Worm (Caenorhabditis elegans): ENCODE results near the gene Y62H9A.8.

Gene Y62H9A.8

DNA sequence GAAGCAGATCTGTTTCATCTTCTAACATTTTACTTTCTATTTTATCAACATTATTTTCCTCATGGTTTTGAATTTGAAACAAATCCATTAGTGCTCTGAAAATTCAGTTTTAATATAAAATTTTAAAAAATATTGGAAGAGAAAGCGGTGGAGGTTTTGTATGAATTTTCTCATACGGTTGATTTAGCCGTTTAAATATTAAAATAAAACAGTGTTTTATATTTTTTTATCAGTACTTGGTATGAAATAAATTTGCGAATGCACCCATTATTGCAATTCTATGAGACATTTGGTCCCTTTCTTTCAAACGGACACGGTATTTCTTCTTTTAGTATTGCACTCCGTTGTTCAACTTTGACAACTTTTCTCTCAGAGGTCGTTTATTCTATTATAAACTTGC lies 39.3 kb upstream of the Y62H9A.8 start, which contains the start of gene dot-1.4:
Gene dot-1.4, minus strand, starts transcription at position 101 of the 400 bp plus-strand sequence.
- TF ChIP-seq pes-1 (GFP tag; IDR thresholded peaks at IDR 0.05) (no peak), scrt-1 (GFP tag; IDR thresholded peaks at IDR 0.05) (no peak)

DNA sequence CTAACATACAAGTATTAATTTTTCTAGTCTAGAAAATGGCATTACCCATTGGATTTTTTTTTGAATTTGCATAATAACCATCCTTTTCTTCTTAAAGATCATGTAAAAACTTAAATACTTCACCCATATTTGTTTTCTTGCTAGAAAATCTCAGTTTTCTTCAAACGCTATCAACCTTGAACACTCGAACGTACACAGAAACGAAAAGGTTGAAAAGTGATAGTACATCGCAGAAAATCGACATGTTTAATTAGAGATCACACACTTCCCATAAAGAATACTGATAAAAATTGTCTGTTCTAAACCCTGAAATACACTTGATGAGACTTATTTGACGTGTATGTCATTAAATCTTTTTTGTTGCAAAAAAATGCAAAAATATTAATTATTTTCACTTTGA lies 35.4 kb upstream of the Y62H9A.8 start, which contains the start of gene F55G7.4:
Gene F55G7.4, plus strand, starts transcription at position 301 of the 400 bp plus-strand sequence.
- TF ChIP-seq tbx-37 (GFP tag; conservative IDR thresholded peaks at IDR 0.05): no peak
- no peak for TF ChIP-seq tra-4 (tag; optimal IDR thresholded peaks at IDR 0.05)
- TF ChIP-seq hnd-1 (tag; optimal IDR thresholded peaks at IDR 0.05): no peak
- TF ChIP-seq scrt-1 (GFP tag; IDR thresholded peaks at IDR 0.05): no peak
- no peak for TF ChIP-seq hmg-4 (GFP tag; optimal IDR thresholded peaks at IDR 0.05)
- no peak for TF ChIP-seq ceh-13 (GFP tag; optimal IDR thresholded peaks at IDR 0.05)
- TF ChIP-seq hmbx-1 (tag; optimal IDR thresholded peaks at IDR 0.05): no peak
- TF ChIP-seq F13C5.2 (tag; optimal IDR thresholded peaks at IDR 0.05): no peak
- no peak for TF ChIP-seq sea-1 (GFP tag; conservative IDR thresholded peaks at IDR 0.05)

DNA sequence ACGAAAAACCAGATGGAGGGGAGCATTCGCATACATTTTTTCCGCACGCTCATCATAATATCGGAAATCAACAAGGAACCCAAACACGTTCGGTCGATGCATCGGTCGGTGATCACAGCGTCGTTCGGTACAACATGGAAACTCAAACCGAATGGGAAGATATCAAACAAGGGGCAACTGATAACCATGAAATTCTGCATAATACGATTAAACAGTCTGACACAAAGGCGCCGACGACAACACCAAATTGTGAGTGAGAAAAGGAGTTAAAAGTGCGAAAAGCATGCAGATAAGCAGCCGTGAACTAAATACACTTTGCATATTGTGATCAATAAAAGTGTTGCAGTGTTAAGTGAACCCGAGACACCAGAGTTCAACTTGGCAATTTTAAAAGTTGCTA lies 33.0 kb upstream of the Y62H9A.8 start:
- TF ChIP-seq tbx-11 (GFP tag; IDR thresholded peaks at IDR 0.05) (no peak), scrt-1 (GFP tag; IDR thresholded peaks at IDR 0.05) (no peak), pes-1 (GFP tag; IDR thresholded peaks at IDR 0.05) (no peak), tbx-37 (GFP tag; conservative IDR thresholded peaks at IDR 0.05) (no peak), ets-7 (tag; optimal IDR thresholded peaks at IDR 0.05) (no peak), hnd-1 (tag; optimal IDR thresholded peaks at IDR 0.05) (no peak), ama-1 (optimal IDR thresholded peaks at IDR 0.05) (no peak), ceh-36 (tag; optimal IDR thresholded peaks at IDR 0.05) (no peak), aly-1 (tag; optimal IDR thresholded peaks at IDR 0.05) (no peak), hmbx-1 (tag; optimal IDR thresholded peaks at IDR 0.05) (no peak), hmg-4 (GFP tag; optimal IDR thresholded peaks at IDR 0.05) (no peak), ceh-13 (GFP tag; optimal IDR thresholded peaks at IDR 0.05) (no peak), F13C5.2 (tag; optimal IDR thresholded peaks at IDR 0.05) (no peak), B0310.2 (tag; optimal IDR thresholded peaks at IDR 0.05) (no peak), flt-1 (GFP tag; IDR thresholded peaks at IDR 0.05) (no peak), tra-4 (tag; optimal IDR thresholded peaks at IDR 0.05) (no peak), sea-1 (GFP tag; conservative IDR thresholded peaks at IDR 0.05) (no peak)

DNA sequence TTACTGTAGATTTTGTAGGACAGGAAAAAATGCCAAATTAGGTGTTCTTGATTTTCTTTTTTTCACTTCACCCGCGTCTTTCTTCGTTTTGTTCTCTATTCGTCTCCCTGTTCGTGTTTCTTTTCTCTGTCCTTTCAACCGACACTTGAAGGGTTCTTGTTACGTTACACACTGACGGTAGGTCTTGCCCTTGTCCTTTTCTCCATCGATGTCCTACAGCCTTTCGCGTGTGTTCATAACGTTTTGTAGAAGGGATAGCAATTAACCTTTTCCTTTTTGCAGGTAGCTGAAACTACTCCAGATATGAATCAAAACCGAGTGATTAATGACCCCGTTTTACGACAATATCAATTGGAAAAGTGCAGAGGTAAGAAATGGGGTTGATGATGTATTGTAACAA lies 31.9 kb upstream of the Y62H9A.8 start, which contains the start of gene F55G7.1:
Gene F55G7.1, plus strand, starts transcription at position 276 of the 400 bp plus-strand sequence.
- TF ChIP-seq flt-1 (GFP tag; IDR thresholded peaks at IDR 0.05) (no peak), tra-4 (tag; optimal IDR thresholded peaks at IDR 0.05) (no peak), ceh-36 (tag; optimal IDR thresholded peaks at IDR 0.05) (no peak), pes-1 (GFP tag; IDR thresholded peaks at IDR 0.05) (no peak), ets-7 (tag; optimal IDR thresholded peaks at IDR 0.05) (no peak), B0310.2 (tag; optimal IDR thresholded peaks at IDR 0.05) (no peak)

DNA sequence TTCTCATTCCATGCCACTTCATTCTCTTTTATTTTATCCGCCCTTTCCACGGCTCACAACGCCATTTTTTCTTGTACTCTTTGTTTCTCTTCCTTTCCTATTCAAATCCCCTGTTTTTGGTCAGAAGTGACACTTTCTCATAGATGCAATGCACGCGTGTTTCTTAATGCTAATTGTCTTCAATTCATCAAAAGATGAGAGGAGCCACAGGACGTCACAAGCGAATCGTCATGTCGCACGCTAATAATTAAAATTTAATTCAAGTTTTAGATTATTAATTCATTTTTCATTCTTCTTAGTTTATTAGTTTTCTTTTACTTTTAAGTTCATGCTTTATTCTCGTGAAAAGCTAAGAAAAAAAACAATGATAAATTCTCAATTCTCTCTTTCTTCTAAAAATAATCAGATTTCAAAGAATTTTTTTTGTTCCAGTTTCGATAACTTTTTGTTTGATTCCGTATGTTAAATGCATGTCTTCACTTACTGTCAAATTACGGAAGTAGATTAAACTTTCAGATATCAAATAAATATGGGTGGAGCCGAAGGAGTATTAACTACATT lies 28.6 kb upstream of the Y62H9A.8 start, which contains the start of gene Y62H9A.14:
Gene Y62H9A.14, plus strand, starts transcription at position 511 of the 561 bp plus-strand sequence.
- TF ChIP-seq ama-1 (optimal IDR thresholded peaks at IDR 0.05): no peak
- TF ChIP-seq hmbx-1 (tag; optimal IDR thresholded peaks at IDR 0.05): no peak
- no peak for TF ChIP-seq flt-1 (GFP tag; IDR thresholded peaks at IDR 0.05)
- no peak for TF ChIP-seq tra-4 (tag; optimal IDR thresholded peaks at IDR 0.05)
- TF ChIP-seq aly-1 (tag; optimal IDR thresholded peaks at IDR 0.05): no peak
- no peak for TF ChIP-seq pes-1 (GFP tag; IDR thresholded peaks at IDR 0.05)
- no peak for TF ChIP-seq sea-1 (GFP tag; conservative IDR thresholded peaks at IDR 0.05)
- TF ChIP-seq F13C5.2 (tag; optimal IDR thresholded peaks at IDR 0.05): no peak
- no peak for TF ChIP-seq scrt-1 (GFP tag; IDR thresholded peaks at IDR 0.05)
- no peak for TF ChIP-seq ceh-13 (GFP tag; optimal IDR thresholded peaks at IDR 0.05)
- no peak for TF ChIP-seq ceh-36 (tag; optimal IDR thresholded peaks at IDR 0.05)
- TF ChIP-seq B0310.2 (tag; optimal IDR thresholded peaks at IDR 0.05): no peak

DNA sequence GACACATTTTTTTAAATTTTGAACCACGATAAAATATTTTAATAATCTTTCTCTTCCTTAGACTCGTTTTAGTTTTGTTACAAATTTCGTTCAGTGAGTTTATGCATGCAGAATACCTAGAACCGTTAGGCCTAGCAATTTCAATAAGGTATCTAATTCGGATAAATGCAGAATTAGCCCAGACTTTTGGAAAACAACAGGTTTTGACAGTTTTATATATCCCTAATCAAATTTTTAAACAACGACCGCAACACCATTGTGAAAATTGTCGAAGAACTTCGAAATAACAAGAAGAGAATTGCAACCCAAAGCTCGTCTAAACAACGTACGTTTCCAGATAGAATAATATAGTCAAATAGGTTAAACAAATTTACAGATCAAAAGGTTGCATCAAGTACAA lies 25.8 kb upstream of the Y62H9A.8 start, which contains the start of gene Y62H9A.16:
Gene Y62H9A.16, plus strand, starts transcription at position 301 of the 400 bp plus-strand sequence.
- no peak for TF ChIP-seq hmbx-1 (tag; optimal IDR thresholded peaks at IDR 0.05)
- no peak for TF ChIP-seq F13C5.2 (tag; optimal IDR thresholded peaks at IDR 0.05)
- no peak for TF ChIP-seq hmg-4 (GFP tag; optimal IDR thresholded peaks at IDR 0.05)
- no peak for TF ChIP-seq tbx-37 (GFP tag; conservative IDR thresholded peaks at IDR 0.05)
- TF ChIP-seq ets-7 (tag; optimal IDR thresholded peaks at IDR 0.05): no peak

DNA sequence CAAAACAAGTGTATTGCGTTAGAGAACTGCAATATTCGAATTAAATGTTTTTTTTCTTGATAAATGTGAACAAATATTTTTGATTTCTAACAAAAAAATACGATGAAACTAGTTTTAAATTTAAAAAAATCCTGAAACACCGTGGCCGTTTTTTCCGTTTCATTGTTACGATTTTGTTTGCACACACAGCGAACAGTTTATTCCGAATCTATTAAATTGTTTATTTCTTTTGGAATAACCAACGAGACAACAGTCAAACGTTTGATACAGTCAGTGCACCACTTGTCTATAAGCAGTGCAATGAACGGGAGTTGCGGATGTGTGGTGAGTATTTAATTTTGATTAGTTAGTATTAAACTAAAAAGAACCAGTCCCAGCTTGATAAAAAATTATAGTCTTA lies 24.5 kb upstream of the Y62H9A.8 start, which contains the start of gene Y62H9A.13:
Gene Y62H9A.13, plus strand, starts transcription at position 301 of the 400 bp plus-strand sequence.
- TF ChIP-seq F13C5.2 (tag; optimal IDR thresholded peaks at IDR 0.05) (no peak), hmbx-1 (tag; optimal IDR thresholded peaks at IDR 0.05) (no peak), tbx-11 (GFP tag; IDR thresholded peaks at IDR 0.05) (no peak), ets-7 (tag; optimal IDR thresholded peaks at IDR 0.05) (no peak), ceh-36 (tag; optimal IDR thresholded peaks at IDR 0.05) (no peak), aly-1 (tag; optimal IDR thresholded peaks at IDR 0.05) (no peak), tra-4 (tag; optimal IDR thresholded peaks at IDR 0.05) (no peak), hmg-4 (GFP tag; optimal IDR thresholded peaks at IDR 0.05) (no peak), sea-1 (GFP tag; conservative IDR thresholded peaks at IDR 0.05) (no peak), flt-1 (GFP tag; IDR thresholded peaks at IDR 0.05) (no peak), ceh-13 (GFP tag; optimal IDR thresholded peaks at IDR 0.05) (no peak), B0310.2 (tag; optimal IDR thresholded peaks at IDR 0.05) (no peak), tbx-37 (GFP tag; conservative IDR thresholded peaks at IDR 0.05) (no peak), hnd-1 (tag; optimal IDR thresholded peaks at IDR 0.05) (no peak), pes-1 (GFP tag; IDR thresholded peaks at IDR 0.05) (no peak)

DNA sequence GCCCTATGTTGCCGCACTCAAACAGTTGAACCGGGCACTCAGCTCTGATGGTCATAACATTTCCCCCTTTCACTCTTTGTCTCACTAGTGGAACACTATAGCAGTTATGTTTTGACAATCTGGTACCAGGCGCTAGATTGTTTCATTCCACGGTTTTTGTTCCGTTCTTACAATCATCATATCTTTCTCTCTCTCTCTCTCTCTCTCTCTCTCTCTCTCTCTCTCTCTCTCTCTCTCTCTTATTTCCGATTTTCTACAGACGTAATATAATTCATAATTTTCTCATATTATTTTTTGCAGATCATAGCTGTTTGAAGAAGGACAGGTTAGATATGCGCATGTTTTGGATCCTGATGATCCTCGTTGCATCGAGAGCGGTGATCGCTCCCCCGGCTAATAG lies 21.6 kb upstream of the Y62H9A.8 start, which contains the start of gene Y62H9A.12:
Gene Y62H9A.12, plus strand, starts transcription at position 301 of the 400 bp plus-strand sequence.
- no peak for TF ChIP-seq aly-1 (tag; optimal IDR thresholded peaks at IDR 0.05)
- no peak for TF ChIP-seq flt-1 (GFP tag; IDR thresholded peaks at IDR 0.05)
- TF ChIP-seq ceh-36 (tag; optimal IDR thresholded peaks at IDR 0.05): no peak
- no peak for TF ChIP-seq hmg-4 (GFP tag; optimal IDR thresholded peaks at IDR 0.05)
- TF ChIP-seq sea-1 (GFP tag; conservative IDR thresholded peaks at IDR 0.05): no peak
- TF ChIP-seq B0310.2 (tag; optimal IDR thresholded peaks at IDR 0.05): no peak
- no peak for TF ChIP-seq ets-7 (tag; optimal IDR thresholded peaks at IDR 0.05)
- no peak for TF ChIP-seq pes-1 (GFP tag; IDR thresholded peaks at IDR 0.05)
- TF ChIP-seq tra-4 (tag; optimal IDR thresholded peaks at IDR 0.05): no peak
